Fruit fly (Drosophila melanogaster) whole organism, wandering third instar larva: ENCODE data around the gene CG5003.

ENCODE experiments used
- Abd-B ChIP-seq: fragments of >200 bp; optimal IDR thresholded peaks from 2 replicates; lab custom pipeline; 2017; ENCODE audit warnings: missing biosample characterization, missing genetic modification characterization
- CG32264 ChIP-seq: fragments of 200-800 bp; sonication (Bioruptor generic); optimal IDR thresholded peaks from 2 replicates; lab custom pipeline; 2016; ENCODE audit warnings: missing biosample characterization, missing genetic modification characterization
- CG9705 ChIP-seq: fragments of 200-800 bp; sonication (Bioruptor generic); optimal IDR thresholded peaks from 2 replicates; lab custom pipeline; 2018; ENCODE audit warnings: missing biosample characterization, mild to moderate bottlenecking, missing genetic modification characterization
- CrebA ChIP-seq: fragments of 200-800 bp; sonication (Bioruptor generic); optimal IDR thresholded peaks from 2 replicates; lab custom pipeline; 2016; ENCODE audit warnings: missing biosample characterization, mild to moderate bottlenecking, missing genetic modification characterization, borderline replicate concordance
- Dfd ChIP-seq: fragments of >200 bp; optimal IDR thresholded peaks from 2 replicates; lab custom pipeline; 2017; ENCODE audit warnings: missing biosample characterization, missing genetic modification characterization
- Dif ChIP-seq: fragments of 200-275, 200-300 bp; sonication (Bioruptor generic); optimal IDR thresholded peaks from 2 replicates; lab custom pipeline; 2018; ENCODE audit warnings: missing biosample characterization, missing genetic modification characterization; ENCODE audit not compliant: partially characterized antibody
- GATAd ChIP-seq: sonication (Bioruptor generic); optimal IDR thresholded peaks from 2 replicates; lab custom pipeline; 2016; ENCODE audit warnings: missing biosample characterization, missing genetic modification characterization
- HLH106 ChIP-seq: fragments of 200-800 bp; optimal IDR thresholded peaks from 3 replicates; lab custom pipeline; 2019; ENCODE audit warnings: missing biosample characterization, mild to moderate bottlenecking, missing genetic modification characterization, moderate library complexity
- Hnf4 ChIP-seq: fragments of 200-800 bp; sonication (Bioruptor generic); optimal IDR thresholded peaks from 2 replicates; lab custom pipeline; 2016; ENCODE audit warnings: missing biosample characterization, mild to moderate bottlenecking, missing genetic modification characterization
- Hr78 ChIP-seq: fragments of >200 bp; optimal IDR thresholded peaks from 2 replicates; lab custom pipeline; 2017; ENCODE audit warnings: missing biosample characterization, missing genetic modification characterization
- Hr83 ChIP-seq: fragments of 200-300 bp; sonication (Bioruptor generic); optimal IDR thresholded peaks from 2 replicates; lab custom pipeline; 2016; ENCODE audit warnings: missing biosample characterization, mild to moderate bottlenecking, missing genetic modification characterization, moderate library complexity; ENCODE audit not compliant: poor library complexity, severe bottlenecking
- Jra ChIP-seq: sonication (Bioruptor generic); optimal IDR thresholded peaks from 2 replicates; lab custom pipeline; 2016; ENCODE audit warnings: missing biosample characterization, missing genetic modification characterization
- Mio ChIP-seq: sonication (Bioruptor generic); optimal IDR thresholded peaks from 2 replicates; lab custom pipeline; 2016; ENCODE audit warnings: missing biosample characterization, missing genetic modification characterization
- Myc ChIP-seq: fragments of >200 bp; optimal IDR thresholded peaks from 2 replicates; lab custom pipeline; 2017
- N ChIP-seq: fragments of >200 bp; optimal IDR thresholded peaks from 2 replicates; lab custom pipeline; 2018; ENCODE audit warnings: missing biosample characterization, missing external identifiers, missing genetic modification characterization
- OdsH ChIP-seq: fragments of 200-800 bp; sonication (Bioruptor generic); optimal IDR thresholded peaks from 2 replicates; lab custom pipeline; 2016; ENCODE audit warnings: missing biosample characterization, mild to moderate bottlenecking, missing genetic modification characterization
- Rel ChIP-seq, 2 experiments: fragments of 200-800 bp; sonication (Bioruptor generic) in 1 of 2; optimal IDR thresholded peaks; 2 replicates in 1 of 2; 3 replicates in 1 of 2; lab custom pipeline; 2016 to 2019; ENCODE audit warnings: mild to moderate bottlenecking in 2 of 2, missing biosample characterization in 2 of 2, missing genetic modification characterization in 2 of 2, moderate library complexity in 1 of 2
- Sp1 ChIP-seq: fragments of 200-800 bp; sonication (Bioruptor generic); optimal IDR thresholded peaks from 3 replicates; lab custom pipeline; 2019; ENCODE audit warnings: missing biosample characterization, mild to moderate bottlenecking, missing genetic modification characterization, moderate library complexity
- Vsx2 ChIP-seq: fragments of 200-300, 225-300 bp; sonication (Bioruptor generic); optimal IDR thresholded peaks from 2 replicates; lab custom pipeline; 2018; ENCODE audit warnings: missing biosample characterization, missing genetic modification characterization; ENCODE audit not compliant: partially characterized antibody
- br ChIP-seq: fragments of 200-800 bp; sonication (Bioruptor generic); optimal IDR thresholded peaks from 2 replicates; lab custom pipeline; 2016; ENCODE audit warnings: missing biosample characterization, missing genetic modification characterization
- brk ChIP-seq: fragments of 200-800 bp; sonication (Bioruptor generic); optimal IDR thresholded peaks from 2 replicates; lab custom pipeline; 2016; ENCODE audit warnings: missing biosample characterization, mild to moderate bottlenecking, missing genetic modification characterization
- dl ChIP-seq, 2 experiments: fragments of 175-275, 200-275 bp in 1 of 2; fragments of 200-275 bp in 1 of 2; sonication (Bioruptor generic); optimal IDR thresholded peaks; lab custom pipeline; 2018; ENCODE audit warnings: mild to moderate bottlenecking in 2 of 2, missing biosample characterization in 2 of 2, missing genetic modification characterization in 2 of 2, moderate library complexity in 2 of 2; ENCODE audit not compliant: partially characterized antibody in 2 of 2, insufficient read depth in 1 of 2
- dmrt93B ChIP-seq: fragments of 200-800 bp; sonication (Bioruptor generic); optimal IDR thresholded peaks from 2 replicates; lab custom pipeline; 2018; ENCODE audit warnings: missing biosample characterization, mild to moderate bottlenecking, missing genetic modification characterization
- dsf ChIP-seq: sonication (Bioruptor generic); optimal IDR thresholded peaks from 2 replicates; lab custom pipeline; 2016; ENCODE audit warnings: missing biosample characterization, missing genetic modification characterization, borderline replicate concordance
- ey ChIP-seq: fragments of 200-800 bp; sonication (Bioruptor generic); optimal IDR thresholded peaks from 2 replicates; lab custom pipeline; 2016; ENCODE audit warnings: missing biosample characterization, missing genetic modification characterization
- foxo ChIP-seq, 2 experiments: fragments of 200-800 bp; sonication (Bioruptor generic); optimal IDR thresholded peaks; 2 replicates in 1 of 2; 3 replicates in 1 of 2; lab custom pipeline; 2016 to 2017; ENCODE audit warnings: missing biosample characterization in 2 of 2, missing genetic modification characterization in 2 of 2
- fru ChIP-seq: fragments of 200-800 bp; sonication (Bioruptor generic); optimal IDR thresholded peaks from 3 replicates; lab custom pipeline; 2016; ENCODE audit warnings: missing biosample characterization, mild to moderate bottlenecking, missing genetic modification characterization
- h ChIP-seq: fragments of 200-800 bp; sonication (Bioruptor generic); optimal IDR thresholded peaks from 3 replicates; lab custom pipeline; 2016; ENCODE audit warnings: missing biosample characterization, mild to moderate bottlenecking, missing genetic modification characterization
- jim ChIP-seq: fragments of 175-275, 200-325 bp; sonication (Bioruptor generic); optimal IDR thresholded peaks from 2 replicates; lab custom pipeline; 2016; ENCODE audit warnings: missing biosample characterization, mild to moderate bottlenecking, missing genetic modification characterization
- lola ChIP-seq: fragments of >200 bp; optimal IDR thresholded peaks from 2 replicates; lab custom pipeline; 2017; ENCODE audit warnings: missing biosample characterization, missing genetic modification characterization
- pan ChIP-seq: fragments of >200 bp; optimal IDR thresholded peaks from 2 replicates; lab custom pipeline; 2017
- psq ChIP-seq: fragments of 200-800 bp; sonication (Bioruptor generic); optimal IDR thresholded peaks from 3 replicates; lab custom pipeline; 2017; ENCODE audit warnings: missing biosample characterization, mild to moderate bottlenecking, missing genetic modification characterization, moderate library complexity
- rgr ChIP-seq: fragments of 200-800 bp; sonication (Bioruptor generic); optimal IDR thresholded peaks from 3 replicates; lab custom pipeline; 2016; ENCODE audit warnings: missing biosample characterization, mild to moderate bottlenecking, missing genetic modification characterization
- sage ChIP-seq: fragments of 200-800 bp; sonication (Bioruptor generic); optimal IDR thresholded peaks from 2 replicates; lab custom pipeline; 2016; ENCODE audit warnings: missing biosample characterization, mild to moderate bottlenecking, missing genetic modification characterization
- sv ChIP-seq: fragments of 200-800 bp; sonication (Bioruptor generic); optimal IDR thresholded peaks from 3 replicates; lab custom pipeline; 2016; ENCODE audit warnings: missing biosample characterization, missing genetic modification characterization
- tai ChIP-seq: sonication (Bioruptor generic); optimal IDR thresholded peaks from 2 replicates; lab custom pipeline; 2016; ENCODE audit warnings: missing biosample characterization, missing genetic modification characterization
- usp ChIP-seq: fragments of >200 bp; optimal IDR thresholded peaks from 2 replicates; lab custom pipeline; 2017; ENCODE audit warnings: missing biosample characterization, missing genetic modification characterization
- woc ChIP-seq: sonication (Bioruptor generic); optimal IDR thresholded peaks from 2 replicates; lab custom pipeline; 2016; ENCODE audit warnings: missing biosample characterization, mild to moderate bottlenecking, missing genetic modification characterization

Gene CG5003

dm6 chr3R:27925000-27925970, 9.0 kb upstream of the CG5003 start, which contains the start of gene mino:
mino (plus strand) TSS chr3R:27925191.
- TF ChIP-seq HLH106 (tag; lab: Kevin White, UChicago) (peak; percentile 4), Jra (GFP tag; lab: Kevin White, UChicago) (peak; percentile 21), dl (GFP tag; optimal IDR thresholded peaks at IDR 0.05; lab: Kevin White, UChicago; ENCODE audit: insufficient read depth in 1 of 2, partially characterized antibody in 2 of 2) (peak; percentile 35 to 80), Sp1 (GFP tag; lab: Kevin White, UChicago) (peak; percentile 48), Vsx2 (GFP tag; lab: Kevin White, UChicago) (no peak), br (GFP tag; lab: Kevin White, UChicago) (peak; percentile 30), woc (GFP tag; lab: Kevin White, UChicago) (peak; percentile 4), Mio (no peak), h (peak; percentile 79), CG9705 (peak; percentile 2), Dif (GFP tag; lab: Kevin White, UChicago) (peak; percentile 87), tai (GFP tag; lab: Kevin White, UChicago) (no peak), OdsH (GFP tag; lab: Kevin White, UChicago) (peak; percentile 42), Hnf4 (peak; percentile 6), fru (GFP tag; lab: Kevin White, UChicago) (peak; percentile 22), CG32264 (GFP tag; lab: Kevin White, UChicago) (no peak), Rel (GFP tag; optimal IDR thresholded peaks at IDR 0.05; lab: Kevin White, UChicago) (no peak), Rel (tag; optimal IDR thresholded peaks at IDR 0.05; lab: Kevin White, UChicago) (peak; percentile 63), rgr (peak; percentile 38), dsf (GFP tag; lab: Kevin White, UChicago) (no peak), GATAd (peak; percentile 40), Myc (lab: Kevin White, UChicago) (no peak), sage (GFP tag; lab: Kevin White, UChicago) (peak; percentile 5), Hr83 (peak; percentile 38)

dm6 chr3R:27922673-27923175, 6.4 kb upstream of the CG5003 start, which contains the start of gene RpL4:
RpL4 (plus strand) TSS chr3R:27922821.
- TF ChIP-seq Mio = peak; percentile 65
- TF ChIP-seq dsf (GFP tag; lab: Kevin White, UChicago) = peak; percentile 68
- peak; percentile 35 for TF ChIP-seq ey (GFP tag; lab: Kevin White, UChicago)
- TF ChIP-seq br (GFP tag; lab: Kevin White, UChicago) = peak; percentile 74
- peak; percentile 37 for TF ChIP-seq HLH106 (tag; lab: Kevin White, UChicago)
- peak; percentile 69 for TF ChIP-seq woc (GFP tag; lab: Kevin White, UChicago)
- TF ChIP-seq fru (GFP tag; lab: Kevin White, UChicago) = peak; percentile 57
- no peak for TF ChIP-seq N
- no peak for TF ChIP-seq tai (GFP tag; lab: Kevin White, UChicago)
- no peak for TF ChIP-seq Abd-B (GFP tag; lab: Kevin White, UChicago)
- TF ChIP-seq pan (lab: Kevin White, UChicago) = no peak
- no peak for TF ChIP-seq Dfd
- no peak for TF ChIP-seq jim (GFP tag; lab: Kevin White, UChicago)
- peak in 1 of 2 experiments; percentile 66 for TF ChIP-seq foxo (GFP tag; optimal IDR thresholded peaks at IDR 0.05; lab: Kevin White, UChicago)
- TF ChIP-seq sv (GFP tag; lab: Kevin White, UChicago) = peak; percentile 83
- peak; percentile 92 for TF ChIP-seq rgr
- peak; percentile 39 for TF ChIP-seq CG32264 (GFP tag; lab: Kevin White, UChicago)
- peak; percentile 90 for TF ChIP-seq Hr83
- no peak for TF ChIP-seq Hnf4
- peak; percentile 91 for TF ChIP-seq Sp1 (GFP tag; lab: Kevin White, UChicago)
- TF ChIP-seq brk (GFP tag; lab: Kevin White, UChicago) = no peak
- peak; percentile 76 for TF ChIP-seq h
- TF ChIP-seq Dif (GFP tag; lab: Kevin White, UChicago) = no peak
- TF ChIP-seq CrebA (GFP tag; lab: Kevin White, UChicago) = no peak
- TF ChIP-seq usp = no peak
- no peak for TF ChIP-seq lola (GFP tag; lab: Kevin White, UChicago)
- no peak for TF ChIP-seq Vsx2 (GFP tag; lab: Kevin White, UChicago)
- peak; percentile 81 for TF ChIP-seq CG9705
- no peak for TF ChIP-seq GATAd
- no peak for TF ChIP-seq Jra (GFP tag; lab: Kevin White, UChicago)
- peak; percentile 61 for TF ChIP-seq psq (GFP tag; lab: Kevin White, UChicago)
- peak; percentile 77 for TF ChIP-seq dmrt93B (GFP tag; lab: Kevin White, UChicago)
- no peak for TF ChIP-seq Hr78 (GFP tag; lab: Kevin White, UChicago)
- peak; percentile 77 for TF ChIP-seq OdsH (GFP tag; lab: Kevin White, UChicago)
- no peak for TF ChIP-seq Rel (GFP tag; optimal IDR thresholded peaks at IDR 0.05; lab: Kevin White, UChicago)
- TF ChIP-seq Rel (tag; optimal IDR thresholded peaks at IDR 0.05; lab: Kevin White, UChicago) = peak; percentile 31
- TF ChIP-seq sage (GFP tag; lab: Kevin White, UChicago) = peak; percentile 42
- TF ChIP-seq Myc (lab: Kevin White, UChicago) = peak; percentile 55
- TF ChIP-seq dl (GFP tag; optimal IDR thresholded peaks at IDR 0.05; lab: Kevin White, UChicago; ENCODE audit: insufficient read depth in 1 of 2, partially characterized antibody in 2 of 2) = no peak
